Fruit fly (Drosophila melanogaster): Measurements from ENCODE around the gene CG13607.

DNA sequence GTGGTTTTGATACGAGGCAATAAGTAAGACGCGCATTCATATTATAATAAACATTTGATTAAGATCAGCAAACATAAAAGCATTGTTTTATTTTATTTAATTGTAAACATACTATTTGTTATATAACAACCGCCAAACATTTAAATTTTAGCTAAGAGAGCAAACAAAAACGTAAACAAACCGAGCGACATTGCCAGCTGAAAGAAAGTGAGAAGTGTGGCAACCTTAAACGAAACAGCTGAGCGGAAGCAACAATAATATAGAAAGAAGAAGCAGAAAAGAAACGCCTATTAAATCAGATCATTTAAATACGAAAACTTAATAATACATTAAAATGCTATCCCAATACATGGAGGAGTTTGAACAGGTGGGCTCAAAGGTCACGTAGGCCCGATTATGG is 18.5 kb upstream of the CG13607 start, which contains the start of gene Sec10:
- peak; percentile 3 for TF ChIP-seq Hsf (GFP tag; optimal IDR thresholded peaks at IDR 0.05)
- TF ChIP-seq CG3838 (GFP tag; optimal IDR thresholded peaks at IDR 0.05), result peak; percentile 99
